Worm (Caenorhabditis elegans): Measurements from ENCODE around the gene C15C8.6.

C15C8.6 gene

DNA sequence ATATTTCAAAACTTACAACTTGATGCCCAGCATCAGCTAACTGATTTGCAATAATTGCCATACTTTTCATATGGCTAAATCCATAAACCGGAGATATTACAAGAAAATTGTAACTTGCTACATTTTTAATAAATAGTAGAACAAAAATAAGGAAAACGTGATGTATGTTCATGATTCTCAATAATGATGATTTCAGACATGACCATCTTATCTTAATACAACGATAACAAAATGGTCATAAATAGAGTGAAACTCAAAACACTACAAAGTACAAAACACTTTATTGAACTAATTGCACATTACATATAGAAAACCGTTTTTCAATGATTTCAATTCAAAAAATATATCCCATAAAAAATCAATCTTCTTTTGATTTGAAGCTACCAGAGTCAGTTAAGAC is 41.4 kb upstream of the C15C8.6 start, which contains the start of gene ugt-5:
Gene ugt-5, minus strand, starts transcription at position 214 of the 400 bp plus-strand sequence.
- peak; percentile 78 for TF ChIP-seq skn-1 (tag; optimal IDR thresholded peaks at IDR 0.05)
- TF ChIP-seq nhr-23 (tag; optimal IDR thresholded peaks at IDR 0.05), result no peak
- peak; percentile 8 for TF ChIP-seq fos-1 (tag; optimal IDR thresholded peaks at IDR 0.05)

DNA sequence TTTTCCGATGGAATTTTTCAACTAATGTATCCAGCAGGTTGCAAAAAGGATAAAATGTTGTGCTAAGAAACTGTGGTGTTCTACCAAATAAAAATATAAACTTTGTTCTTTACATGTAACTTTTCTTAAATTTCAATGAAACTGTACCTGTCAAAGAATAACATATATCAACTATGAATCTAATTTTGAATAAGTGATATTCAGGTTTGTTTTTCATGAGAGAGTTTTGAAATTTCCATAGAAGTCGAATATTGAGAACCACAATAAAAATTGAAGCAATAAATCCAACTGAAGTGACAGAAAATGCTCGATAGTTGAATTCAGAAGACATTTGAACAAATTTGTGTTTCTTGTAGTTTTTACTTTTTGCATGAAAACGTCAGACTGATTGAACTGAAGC is 38.8 kb upstream of the C15C8.6 start, which contains the start of gene srbc-43:
Gene srbc-43, minus strand, starts transcription at position 331 of the 400 bp plus-strand sequence.
- no peak for TF ChIP-seq aly-2 (tag; optimal IDR thresholded peaks at IDR 0.05)
- TF ChIP-seq alr-1 (tag; optimal IDR thresholded peaks at IDR 0.05), result no peak
- no peak for TF ChIP-seq ama-1 (optimal IDR thresholded peaks at IDR 0.05)
- no peak for TF ChIP-seq elt-1 (tag; optimal IDR thresholded peaks at IDR 0.05)
- no peak for TF ChIP-seq lin-13 (GFP tag; optimal IDR thresholded peaks at IDR 0.05)
- no peak for TF ChIP-seq elt-3 (tag; optimal IDR thresholded peaks at IDR 0.05)
- TF ChIP-seq blmp-1 (tag; optimal IDR thresholded peaks at IDR 0.05; ENCODE audit: insufficient read depth), result no peak
- no peak for TF ChIP-seq egl-27 (tag; optimal IDR thresholded peaks at IDR 0.05)
- TF ChIP-seq unc-39 (tag; optimal IDR thresholded peaks at IDR 0.05), result no peak
- no peak for TF ChIP-seq ztf-1 (GFP tag; conservative IDR thresholded peaks at IDR 0.05)
- TF ChIP-seq nhr-129 (tag; optimal IDR thresholded peaks at IDR 0.05), result no peak
- no peak for TF ChIP-seq nhr-23 (tag; optimal IDR thresholded peaks at IDR 0.05)
- no peak for TF ChIP-seq ZK546.5 (tag; optimal IDR thresholded peaks at IDR 0.05)
- TF ChIP-seq Y55F3AM.14 (GFP tag; optimal IDR thresholded peaks at IDR 0.05), result no peak
- no peak for TF ChIP-seq nhr-237 (tag; optimal IDR thresholded peaks at IDR 0.05)

DNA sequence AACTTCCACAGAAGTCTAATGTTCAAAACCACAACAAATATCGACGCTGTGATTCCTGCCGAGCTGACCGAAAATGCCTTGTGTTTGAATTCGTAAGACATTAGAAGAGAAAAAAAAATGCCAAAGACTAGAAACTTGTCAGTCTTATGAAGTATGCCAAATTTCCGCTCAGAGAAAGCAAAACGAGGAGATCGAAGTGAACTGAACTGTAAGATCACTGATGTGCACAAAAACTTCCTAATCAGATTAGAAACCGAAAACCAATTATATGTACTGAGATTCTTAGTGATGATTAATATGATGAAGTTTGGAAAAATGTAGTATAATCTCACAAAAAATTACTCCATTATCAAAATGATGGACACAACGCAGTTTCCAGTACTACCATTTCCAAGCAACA is 37.1 kb upstream of the C15C8.6 start, which contains the start of gene srbc-44:
Gene srbc-44, minus strand, starts transcription at position 101 of the 400 bp plus-strand sequence.
- TF ChIP-seq sem-4 (tag; optimal IDR thresholded peaks at IDR 0.05), result no peak
- TF ChIP-seq C34F6.9 (tag; optimal IDR thresholded peaks at IDR 0.05), result no peak
- no peak for TF ChIP-seq gmeb-1 (tag; optimal IDR thresholded peaks at IDR 0.05)
- no peak for TF ChIP-seq nhr-11 (tag; optimal IDR thresholded peaks at IDR 0.05)
- TF ChIP-seq sma-9 (GFP tag; optimal IDR thresholded peaks at IDR 0.05), result no peak
- TF ChIP-seq sma-9 (tag; optimal IDR thresholded peaks at IDR 0.05), result no peak
- TF ChIP-seq elt-1 (tag; optimal IDR thresholded peaks at IDR 0.05), result no peak
- TF ChIP-seq nhr-6 (tag; optimal IDR thresholded peaks at IDR 0.05), result no peak
- no peak for TF ChIP-seq nhr-21 (tag; optimal IDR thresholded peaks at IDR 0.05)
- no peak for TF ChIP-seq ceh-82 (tag; optimal IDR thresholded peaks at IDR 0.05)
- no peak for TF ChIP-seq egl-27 (tag; optimal IDR thresholded peaks at IDR 0.05)
- no peak for TF ChIP-seq nhr-10 (tag; optimal IDR thresholded peaks at IDR 0.05)
- no peak for TF ChIP-seq nhr-237 (tag; optimal IDR thresholded peaks at IDR 0.05)
- no peak for TF ChIP-seq blmp-1 (tag; optimal IDR thresholded peaks at IDR 0.05; ENCODE audit: insufficient read depth)
- no peak for TF ChIP-seq snpc-4 (tag; optimal IDR thresholded peaks at IDR 0.05)
- no peak for TF ChIP-seq zag-1 (tag; optimal IDR thresholded peaks at IDR 0.05)
- TF ChIP-seq dmd-4 (tag; optimal IDR thresholded peaks at IDR 0.05), result no peak

DNA sequence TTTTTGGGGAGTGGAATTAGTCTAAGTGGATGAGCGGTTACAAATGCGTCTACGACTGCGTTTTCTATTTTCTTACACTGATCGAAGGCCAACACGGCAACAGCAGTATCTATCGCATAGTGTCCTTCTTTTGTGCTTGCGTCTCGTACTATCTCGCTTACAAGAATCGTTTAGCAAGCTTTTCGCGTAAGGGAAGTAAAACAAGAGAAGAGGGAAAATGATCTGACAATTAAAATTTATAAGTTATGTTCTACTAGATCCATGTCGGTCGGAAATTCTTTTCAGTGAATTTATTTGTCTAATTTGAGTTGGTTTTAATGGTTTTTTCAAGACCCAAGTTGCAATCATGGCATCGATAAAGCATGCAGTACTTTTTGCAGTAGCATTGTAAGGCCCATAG is 35.7 kb upstream of the C15C8.6 start, which contains the start of gene fkb-4:
Gene fkb-4, minus strand, starts transcription at position 101 of the 400 bp plus-strand sequence.
- TF ChIP-seq nhr-21 (tag; optimal IDR thresholded peaks at IDR 0.05) (no peak), peb-1 (tag; optimal IDR thresholded peaks at IDR 0.05) (no peak), C34F6.9 (tag; optimal IDR thresholded peaks at IDR 0.05) (no peak), unc-55 (GFP tag; optimal IDR thresholded peaks at IDR 0.05) (no peak), nhr-6 (tag; optimal IDR thresholded peaks at IDR 0.05) (no peak), fos-1 (tag; optimal IDR thresholded peaks at IDR 0.05) (no peak)

DNA sequence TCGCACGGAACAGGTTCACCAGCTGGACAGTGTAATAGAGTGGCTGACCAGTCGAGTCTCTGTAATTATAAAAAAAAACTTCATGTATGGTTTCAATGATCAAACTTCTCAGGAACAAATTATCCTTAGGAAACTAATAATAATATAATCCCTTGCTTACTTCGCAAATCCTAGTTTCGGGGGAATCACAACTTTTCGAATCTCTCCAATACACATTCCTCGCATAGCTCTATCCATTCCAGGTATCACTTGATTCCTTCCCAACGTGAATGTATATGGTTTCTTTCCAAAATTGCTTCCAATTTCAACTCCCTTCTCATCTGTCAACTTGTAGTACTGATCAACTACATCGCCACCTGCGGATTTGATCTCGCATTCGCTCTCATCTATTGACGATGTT is 35.0 kb upstream of the C15C8.6 start:
- TF ChIP-seq peb-1 (tag; optimal IDR thresholded peaks at IDR 0.05), result no peak
- no peak for TF ChIP-seq ztf-4 (tag; optimal IDR thresholded peaks at IDR 0.05)
- TF ChIP-seq ztf-11 (tag; optimal IDR thresholded peaks at IDR 0.05), result no peak
- no peak for TF ChIP-seq fos-1 (tag; optimal IDR thresholded peaks at IDR 0.05)
- no peak for TF ChIP-seq egl-27 (tag; optimal IDR thresholded peaks at IDR 0.05)
- no peak for TF ChIP-seq unc-62 (GFP tag; optimal IDR thresholded peaks at IDR 0.05)
- no peak for TF ChIP-seq nhr-25 (tag; optimal IDR thresholded peaks at IDR 0.05)
- no peak for TF ChIP-seq ZK546.5 (tag; optimal IDR thresholded peaks at IDR 0.05)
- no peak for TF ChIP-seq dmd-4 (tag; optimal IDR thresholded peaks at IDR 0.05)
- TF ChIP-seq nhr-129 (tag; optimal IDR thresholded peaks at IDR 0.05), result no peak
- TF ChIP-seq lsy-2 (tag; optimal IDR thresholded peaks at IDR 0.05), result no peak
- no peak for TF ChIP-seq elt-3 (tag; optimal IDR thresholded peaks at IDR 0.05)
- no peak for TF ChIP-seq unc-39 (tag; optimal IDR thresholded peaks at IDR 0.05)
- no peak for TF ChIP-seq nhr-11 (tag; optimal IDR thresholded peaks at IDR 0.05)
- TF ChIP-seq nhr-237 (tag; optimal IDR thresholded peaks at IDR 0.05), result no peak
- TF ChIP-seq unc-55 (GFP tag; optimal IDR thresholded peaks at IDR 0.05), result no peak

Measured in whole organism, L2 larva.